Worm (Caenorhabditis elegans) whole organism, L1 larva: ENCODE data around the gene T01G1.2.
A peak's percentile ranks its signal among the peaks of the same experiment; 100 is the strongest.

Experiments used
- C04F5.9 ChIP-seq: sonication (generic microtip); optimal IDR thresholded peaks from 2 replicates; lab custom pipeline; 2016; ENCODE audit warnings: missing genetic modification characterization, missing compliant biosample characterization
- F16B12.6 ChIP-seq: fragments of 150-350 bp; optimal IDR thresholded peaks from 2 replicates; lab custom pipeline; 2014; ENCODE audit warnings: missing biosample characterization, missing genetic modification characterization
- aha-1 ChIP-seq: fragments of 150-350 bp; optimal IDR thresholded peaks from 2 replicates; lab custom pipeline; 2014; ENCODE audit warnings: missing biosample characterization, missing genetic modification characterization
- alr-1 ChIP-seq: fragments of 200-800 bp; sonication (Bioruptor generic); optimal IDR thresholded peaks from 2 replicates; lab custom pipeline; 2018; ENCODE audit warnings: borderline replicate concordance, mild to moderate bottlenecking, missing genetic modification characterization, missing compliant biosample characterization
- ceh-63 ChIP-seq: fragments of 200-800 bp; sonication (Bioruptor generic); optimal IDR thresholded peaks from 2 replicates; lab custom pipeline; 2018; ENCODE audit warnings: mild to moderate bottlenecking, missing genetic modification characterization, missing compliant biosample characterization
- ceh-8 ChIP-seq: fragments of 200-800 bp; sonication (Bioruptor generic); optimal IDR thresholded peaks from 2 replicates; lab custom pipeline; 2018; ENCODE audit warnings: mild to moderate bottlenecking, missing genetic modification characterization, moderate library complexity, missing compliant biosample characterization
- ceh-90 ChIP-seq: sonication (generic microtip); optimal IDR thresholded peaks from 2 replicates; lab custom pipeline; 2016; ENCODE audit warnings: missing genetic modification characterization, missing compliant biosample characterization
- efl-1 ChIP-seq, 4 experiments: fragments of 150-350 bp; optimal IDR thresholded peaks in 3 of 4; peaks in 1 of 4; 1 replicate in 1 of 4; 2 replicates in 3 of 4; lab custom pipeline; 2014; ENCODE audit warnings: missing biosample characterization in 2 of 4, missing genetic modification characterization in 2 of 4, missing genetic modification reagents in 2 of 4
- egl-13 ChIP-seq: sonication (generic microtip); optimal IDR thresholded peaks from 2 replicates; lab custom pipeline; 2016; ENCODE audit warnings: missing genotype, missing genetic modification reagents, missing genetic modification characterization, missing compliant biosample characterization
- fkh-8 ChIP-seq: sonication (generic microtip); optimal IDR thresholded peaks from 2 replicates; lab custom pipeline; 2016; ENCODE audit warnings: mild to moderate bottlenecking, missing genetic modification characterization, missing compliant biosample characterization
- fos-1 ChIP-seq: fragments of 150-350 bp; optimal IDR thresholded peaks from 2 replicates; lab custom pipeline; 2014; ENCODE audit warnings: missing biosample characterization, missing genetic modification characterization
- grh-1 ChIP-seq: fragments of 200-800 bp; sonication (Bioruptor generic); IDR thresholded peaks from 2 replicates; pipeline ENCODE4 v1.3.6; 2022; ENCODE audit warnings: missing genetic modification reagents, missing genetic modification characterization, missing compliant biosample characterization
- hlh-17 ChIP-seq: fragments of 200-800 bp; sonication (Bioruptor generic); optimal IDR thresholded peaks from 2 replicates; lab custom pipeline; 2018; ENCODE audit warnings: missing genetic modification characterization, mild to moderate bottlenecking, missing compliant biosample characterization, moderate library complexity, borderline replicate concordance
- hlh-4 ChIP-seq: sonication (generic microtip); optimal IDR thresholded peaks from 2 replicates; lab custom pipeline; 2016; ENCODE audit warnings: mild to moderate bottlenecking, missing genetic modification characterization, missing compliant biosample characterization
- irx-1 ChIP-seq: sonication (generic microtip); optimal IDR thresholded peaks from 2 replicates; lab custom pipeline; 2016; ENCODE audit warnings: missing genetic modification characterization, missing compliant biosample characterization
- jun-1 ChIP-seq: fragments of 150-350 bp; optimal IDR thresholded peaks from 2 replicates; lab custom pipeline; 2014; ENCODE audit warnings: missing biosample characterization, missing genetic modification reagents, missing genetic modification characterization
- lin-14 ChIP-seq: fragments of 200-800 bp; sonication (Bioruptor generic); optimal IDR thresholded peaks from 2 replicates; lab custom pipeline; 2018; ENCODE audit warnings: mild to moderate bottlenecking, missing genetic modification characterization, moderate library complexity, missing compliant biosample characterization
- lir-3 ChIP-seq: sonication (generic microtip); optimal IDR thresholded peaks from 2 replicates; lab custom pipeline; 2016; ENCODE audit warnings: mild to moderate bottlenecking, missing genetic modification characterization, moderate library complexity, missing compliant biosample characterization; ENCODE audit not compliant: poor library complexity
- lsy-2 ChIP-seq, 2 experiments: fragments of 150-350 bp; optimal IDR thresholded peaks; 2 replicates each; lab custom pipeline; 2014; ENCODE audit warnings: missing biosample characterization in 2 of 2, missing genetic modification characterization in 2 of 2
- nhr-237 ChIP-seq: fragments of 150-350 bp; optimal IDR thresholded peaks from 2 replicates; lab custom pipeline; 2014; ENCODE audit warnings: missing biosample characterization, missing genetic modification characterization
- nhr-28 ChIP-seq: fragments of 150-350 bp; optimal IDR thresholded peaks from 2 replicates; lab custom pipeline; 2014; ENCODE audit warnings: missing biosample characterization, missing genetic modification characterization
- nhr-47 ChIP-seq: sonication (generic microtip); optimal IDR thresholded peaks from 2 replicates; lab custom pipeline; 2016; ENCODE audit warnings: mild to moderate bottlenecking, missing genetic modification characterization, moderate library complexity, missing compliant biosample characterization
- nhr-85 ChIP-seq: sonication (generic microtip); peaks from one replicate; lab custom pipeline; 2016; ENCODE audit warnings: missing genetic modification characterization, inconsistent platforms, missing compliant biosample characterization
- nhr-90 ChIP-seq: sonication (generic microtip); optimal IDR thresholded peaks from 2 replicates; lab custom pipeline; 2016; ENCODE audit warnings: mild to moderate bottlenecking, missing genetic modification characterization, missing compliant biosample characterization; ENCODE audit not compliant: poor library complexity
- pax-3 ChIP-seq: fragments of 200-800 bp; sonication (Bioruptor generic); optimal IDR thresholded peaks from 2 replicates; lab custom pipeline; 2018; ENCODE audit warnings: mild to moderate bottlenecking, missing genetic modification characterization, moderate library complexity, missing compliant biosample characterization
- skn-1 ChIP-seq: fragments of 150-350 bp; optimal IDR thresholded peaks from 2 replicates; lab custom pipeline; 2014; ENCODE audit warnings: missing biosample characterization, missing genetic modification characterization
- snpc-4 ChIP-seq: fragments of 150-350 bp; optimal IDR thresholded peaks from 2 replicates; lab custom pipeline; 2014; ENCODE audit warnings: missing biosample characterization, missing genetic modification characterization
- snu-23 ChIP-seq: sonication (generic microtip); optimal IDR thresholded peaks from 2 replicates; lab custom pipeline; 2016; ENCODE audit warnings: missing genetic modification characterization, missing compliant biosample characterization
- tbx-2 ChIP-seq: sonication (generic microtip); optimal IDR thresholded peaks from 2 replicates; lab custom pipeline; 2016; ENCODE audit warnings: missing genetic modification characterization, missing compliant biosample characterization
- tlp-1 ChIP-seq: fragments of 150-350 bp; optimal IDR thresholded peaks from 2 replicates; lab custom pipeline; 2014; ENCODE audit warnings: missing biosample characterization, missing genetic modification characterization
- unc-130 ChIP-seq: fragments of 150-350 bp; optimal IDR thresholded peaks from 2 replicates; lab custom pipeline; 2017; ENCODE audit warnings: missing biosample characterization, missing genetic modification characterization, inconsistent platforms
- unc-62 ChIP-seq: fragments of 150-350 bp; optimal IDR thresholded peaks from 2 replicates; lab custom pipeline; 2014; ENCODE audit warnings: missing biosample characterization, missing genetic modification reagents, missing genetic modification characterization
- unc-86 ChIP-seq: sonication (generic microtip); optimal IDR thresholded peaks from 2 replicates; lab custom pipeline; 2016; ENCODE audit warnings: missing genetic modification characterization, missing compliant biosample characterization
- vab-15 ChIP-seq: sonication (generic microtip); optimal IDR thresholded peaks from 2 replicates; lab custom pipeline; 2017; ENCODE audit warnings: missing genotype, mild to moderate bottlenecking, missing genetic modification characterization, missing compliant biosample characterization
- zag-1 ChIP-seq: fragments of 150-350 bp; optimal IDR thresholded peaks from 2 replicates; lab custom pipeline; 2014; ENCODE audit warnings: missing biosample characterization, missing genetic modification characterization
- zip-4 ChIP-seq: fragments of 200-800 bp; sonication (Bioruptor generic); optimal IDR thresholded peaks from 2 replicates; lab custom pipeline; 2018; ENCODE audit warnings: mild to moderate bottlenecking, missing genetic modification characterization, moderate library complexity, missing compliant biosample characterization
- ztf-4 ChIP-seq: fragments of 150-350 bp; optimal IDR thresholded peaks from 2 replicates; lab custom pipeline; 2014; ENCODE audit warnings: missing biosample characterization, missing genetic modification characterization

Gene T01G1.2

DNA sequence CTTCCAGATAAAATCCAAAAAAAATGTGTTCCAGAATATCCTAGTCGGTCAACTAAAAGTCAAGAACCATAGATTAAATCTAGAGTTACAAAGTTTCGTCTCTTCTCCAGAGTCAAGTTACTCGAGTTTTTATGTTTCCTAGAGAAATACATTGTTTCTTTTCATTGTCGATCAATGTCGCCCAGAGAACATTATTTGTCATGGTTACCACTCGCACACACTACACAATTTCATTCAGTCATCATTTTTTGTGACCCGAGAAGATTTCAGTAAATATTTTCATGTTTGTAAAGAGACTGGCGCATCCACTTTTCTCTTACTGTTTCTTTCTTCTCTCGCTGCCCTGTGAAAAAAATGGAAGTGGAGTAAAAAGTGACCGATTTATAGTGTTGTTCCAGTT, 37.6 kb upstream of the T01G1.2 start:
- TF ChIP-seq C04F5.9 (tag; lab: Kevin White, UChicago) = no peak
- peak; percentile 31 for TF ChIP-seq skn-1 (tag; lab: Kevin White, UChicago)
- peak; percentile 53 for TF ChIP-seq nhr-85 (tag; lab: Kevin White, UChicago)
- TF ChIP-seq, all 84 proteins: peak for 2

ce11 chrIV:11317119-11317518, 37.1 kb upstream of the T01G1.2 start, which contains the start of gene gspd-1:
TSS of gene gspd-1 (plus strand) at chrIV:11317419.
- TF ChIP-seq nhr-28 = no peak
- no peak for TF ChIP-seq unc-62 (GFP tag; lab: Kevin White, UChicago)
- no peak for TF ChIP-seq grh-1 (GFP tag; lab: Robert Waterston, UW)
- TF ChIP-seq unc-130 (tag; lab: Kevin White, UChicago) = no peak
- TF ChIP-seq zip-4 = no peak
- no peak for TF ChIP-seq ceh-63 (GFP tag; lab: Kevin White, UChicago)
- no peak for TF ChIP-seq irx-1 (tag; lab: Kevin White, UChicago)
- TF ChIP-seq egl-13 = no peak
- no peak for TF ChIP-seq fos-1
- no peak for TF ChIP-seq snpc-4 (tag; lab: Kevin White, UChicago)
- TF ChIP-seq nhr-237 = no peak
- no peak for TF ChIP-seq hlh-17
- TF ChIP-seq nhr-90 = no peak
- no peak for TF ChIP-seq ceh-90
- TF ChIP-seq jun-1 (tag; lab: Kevin White, UChicago) = no peak
- no peak for TF ChIP-seq alr-1
- TF ChIP-seq pax-3 (tag; lab: Kevin White, UChicago) = no peak

- no peak for TF ChIP-seq fkh-8 (tag; lab: Kevin White, UChicago)
- TF ChIP-seq tbx-2 = no peak
- TF ChIP-seq hlh-4 (tag; lab: Kevin White, UChicago) = no peak
- no peak for TF ChIP-seq lir-3 (tag; lab: Kevin White, UChicago)
- TF ChIP-seq F16B12.6 (tag; lab: Kevin White, UChicago) = no peak
- TF ChIP-seq lsy-2 (tag; optimal IDR thresholded peaks at IDR 0.05; lab: Kevin White, UChicago) = peak in 1 of 2 experiments; percentile 40
Measured at ce11 chrIV:11319884-11320362, 34.3 kb upstream of the T01G1.2 start, which contains the start of gene B0035.18. TSS of gene B0035.18 (plus strand) at chrIV:11320312.

DNA sequence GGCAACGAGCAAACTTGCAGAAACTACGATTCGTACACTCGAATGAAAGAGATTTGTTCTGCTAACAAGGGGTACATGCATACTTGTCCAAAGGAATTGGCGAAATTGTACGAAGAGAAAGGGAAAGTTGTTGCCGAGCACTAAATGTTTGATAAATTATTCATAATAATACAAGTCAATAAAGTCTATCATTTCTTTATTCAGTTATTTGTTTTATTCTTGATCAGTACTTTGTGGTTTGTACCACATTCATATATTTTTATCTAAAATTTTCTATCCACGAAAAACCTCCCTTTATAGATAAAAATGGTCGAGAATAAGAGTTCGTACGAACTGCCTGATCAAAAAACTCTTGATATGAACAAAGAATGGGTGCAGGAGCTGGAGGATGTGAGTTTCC, 33.7 kb upstream of the T01G1.2 start, which contains the start of gene edg-1:
Gene edg-1, plus strand, starts transcription at position 301 of the 400 bp plus-strand sequence.
- TF ChIP-seq pax-3 (tag; lab: Kevin White, UChicago) (no peak), tbx-2 (no peak), lir-3 (tag; lab: Kevin White, UChicago) (no peak), ceh-8 (no peak), efl-1 (optimal IDR thresholded peaks at IDR 0.05; lab: Kevin White, UChicago) (no peak), efl-1 (GFP tag; optimal IDR thresholded peaks at IDR 0.05 in 1 of 2; lab: Kevin White, UChicago) (no peak), zag-1 (no peak), ztf-4 (tag; lab: Kevin White, UChicago) (no peak), egl-13 (no peak), nhr-47 (no peak), vab-15 (tag; lab: Kevin White, UChicago) (no peak), snu-23 (GFP tag; lab: Kevin White, UChicago) (no peak), jun-1 (tag; lab: Kevin White, UChicago) (no peak), unc-86 (tag; lab: Kevin White, UChicago) (no peak), lin-14 (no peak), tlp-1 (no peak), aha-1 (tag; lab: Kevin White, UChicago) (no peak)
